Worm (Caenorhabditis elegans): ENCODE data around the gene nars-2.

The nars-2 gene

ce11 chrIII:11534624-11535079 lies 34.1 kb upstream of the nars-2 start, which contains the start of gene nrps-1:
Gene nrps-1 (plus strand): TSS chrIII:11534674.
- TF ChIP-seq lim-6 (tag; optimal IDR thresholded peaks at IDR 0.05): no peak
- TF ChIP-seq mec-3 (tag; optimal IDR thresholded peaks at IDR 0.05; ENCODE audit: borderline replicate concordance): no peak
- no peak for TF ChIP-seq hlh-30 (tag; optimal IDR thresholded peaks at IDR 0.05; ENCODE audit: insufficient read depth)
- no peak for TF ChIP-seq dmd-4 (tag; optimal IDR thresholded peaks at IDR 0.05; ENCODE audit: borderline replicate concordance)
- TF ChIP-seq pax-1 (tag; optimal IDR thresholded peaks at IDR 0.05): no peak
- TF ChIP-seq syd-9 (tag; optimal IDR thresholded peaks at IDR 0.05): no peak
- TF ChIP-seq hlh-6 (tag; optimal IDR thresholded peaks at IDR 0.05): no peak
- no peak for TF ChIP-seq pat-9 (tag; optimal IDR thresholded peaks at IDR 0.05)

ce11 chrIII:11526396-11526795 lies 25.8 kb upstream of the nars-2 start, which contains the start of gene xpb-1:
Gene xpb-1 (plus strand): TSS chrIII:11526657.
- TF ChIP-seq K09A11.1 (tag; optimal IDR thresholded peaks at IDR 0.05; ENCODE audit: insufficient read depth): no peak
- TF ChIP-seq syd-9 (tag; optimal IDR thresholded peaks at IDR 0.05): no peak
- no peak for TF ChIP-seq hlh-6 (tag; optimal IDR thresholded peaks at IDR 0.05)
- TF ChIP-seq che-1 (tag; optimal IDR thresholded peaks at IDR 0.05): no peak

ce11 chrIII:11524073-11524472 lies 23.5 kb upstream of the nars-2 start:
- TF ChIP-seq ama-1 (optimal IDR thresholded peaks at IDR 0.05) (no peak), Y22D7AL.16 (tag; optimal IDR thresholded peaks at IDR 0.05) (no peak), gmeb-2 (tag; optimal IDR thresholded peaks at IDR 0.05) (no peak), C08G9.2 (tag; optimal IDR thresholded peaks at IDR 0.05) (no peak), hlh-13 (GFP tag; optimal IDR thresholded peaks at IDR 0.05) (no peak), elt-2 (tag; optimal IDR thresholded peaks at IDR 0.05) (no peak), npax-4 (tag; optimal IDR thresholded peaks at IDR 0.05) (no peak), ceh-48 (tag; optimal IDR thresholded peaks at IDR 0.05) (no peak), ztf-16 (tag; optimal IDR thresholded peaks at IDR 0.05) (no peak), dve-1 (tag; optimal IDR thresholded peaks at IDR 0.05) (no peak), C38D4.7 (GFP tag; optimal IDR thresholded peaks at IDR 0.05) (no peak), ceh-30 (tag; optimal IDR thresholded peaks at IDR 0.05) (no peak), nhr-11 (tag; optimal IDR thresholded peaks at IDR 0.05) (no peak), K02D7.2 (tag; optimal IDR thresholded peaks at IDR 0.05) (no peak), ceh-14 (tag; optimal IDR thresholded peaks at IDR 0.05) (no peak), dmd-4 (tag; optimal IDR thresholded peaks at IDR 0.05; ENCODE audit: borderline replicate concordance) (no peak), ceh-24 (tag; optimal IDR thresholded peaks at IDR 0.05) (no peak), tbx-7 (tag; optimal IDR thresholded peaks at IDR 0.05) (no peak), odd-2 (tag; optimal IDR thresholded peaks at IDR 0.05) (no peak), fkh-6 (tag; optimal IDR thresholded peaks at IDR 0.05) (no peak)

- TF ChIP-seq K02D7.2 (tag; optimal IDR thresholded peaks at IDR 0.05) (no peak), madf-2 (tag; optimal IDR thresholded peaks at IDR 0.05) (no peak), unc-55 (GFP tag; optimal IDR thresholded peaks at IDR 0.05) (no peak), eyg-1 (tag; optimal IDR thresholded peaks at IDR 0.05) (no peak), nhr-11 (tag; optimal IDR thresholded peaks at IDR 0.05) (no peak), pros-1 (tag; optimal IDR thresholded peaks at IDR 0.05) (no peak), hlh-6 (tag; optimal IDR thresholded peaks at IDR 0.05) (no peak), F13H6.1 (tag; optimal IDR thresholded peaks at IDR 0.05) (no peak), zip-5 (tag; optimal IDR thresholded peaks at IDR 0.05) (no peak), Y22D7AL.16 (tag; optimal IDR thresholded peaks at IDR 0.05) (no peak), nfya-1 (tag; optimal IDR thresholded peaks at IDR 0.05) (no peak), sox-4 (tag; optimal IDR thresholded peaks at IDR 0.05) (no peak), dve-1 (tag; optimal IDR thresholded peaks at IDR 0.05) (no peak), dmd-4 (tag; optimal IDR thresholded peaks at IDR 0.05; ENCODE audit: borderline replicate concordance) (no peak), C38D4.7 (GFP tag; optimal IDR thresholded peaks at IDR 0.05) (no peak), ceh-48 (tag; optimal IDR thresholded peaks at IDR 0.05) (no peak), ceh-9 (tag; optimal IDR thresholded peaks at IDR 0.05) (no peak), gmeb-2 (tag; optimal IDR thresholded peaks at IDR 0.05) (no peak), hlh-13 (GFP tag; optimal IDR thresholded peaks at IDR 0.05) (no peak), ttx-3 (tag; optimal IDR thresholded peaks at IDR 0.05) (no peak)
Observed at ce11 chrIII:11523504-11524025, 23.0 kb upstream of the nars-2 start, which contains the start of the genes Y66D12A.16 and such-1. Gene Y66D12A.16 (plus strand): TSS chrIII:11523554. Gene such-1 (minus strand): TSS chrIII:11523759.
